Worm (Caenorhabditis elegans) whole organism, midembryonic: ENCODE measurements around the gene tsp-4.

Source experiments
- T22C8.4 ChIP-seq: fragments of 200-800 bp; sonication (Bioruptor generic); IDR thresholded peaks from 2 replicates; pipeline ENCODE4 v1.3.6; 2022; ENCODE audit warnings: missing genetic modification characterization, missing compliant biosample characterization
- cog-1 ChIP-seq: sonication (generic microtip); optimal IDR thresholded peaks from 2 replicates; lab custom pipeline; 2016; ENCODE audit warnings: missing genetic modification characterization, missing compliant biosample characterization
- flt-1 ChIP-seq: fragments of 200-800 bp; sonication (Bioruptor generic); IDR thresholded peaks from 2 replicates; pipeline ENCODE4 v1.3.6; 2022; ENCODE audit warnings: missing genetic modification characterization, missing compliant biosample characterization
- klf-2 ChIP-seq: fragments of 200-800 bp; sonication (Bioruptor generic); conservative IDR thresholded peaks from 2 replicates; pipeline ENCODE4 v1.3.6; 2022; ENCODE audit warnings: missing genetic modification reagents, missing genetic modification characterization, missing compliant biosample characterization
- med-1 ChIP-seq: sonication (generic microtip); optimal IDR thresholded peaks from 2 replicates; lab custom pipeline; 2017; ENCODE audit warnings: missing genetic modification characterization, mild to moderate bottlenecking, missing compliant biosample characterization, antibody characterized with exemption, missing genetic modification reagents; ENCODE audit not compliant: insufficient read depth
- ref-1 ChIP-seq: fragments of 200-800 bp; sonication (Bioruptor generic); conservative IDR thresholded peaks from 2 replicates; pipeline ENCODE4 v1.3.6; 2022; ENCODE audit warnings: missing genetic modification reagents, missing genetic modification characterization, missing compliant biosample characterization
- tab-1 ChIP-seq: fragments of 200-800 bp; sonication (Bioruptor generic); IDR thresholded peaks from 2 replicates; pipeline ENCODE4 v1.3.6; 2022; ENCODE audit warnings: missing genetic modification characterization, missing compliant biosample characterization
- ztf-23 ChIP-seq: fragments of 200-800 bp; sonication (Bioruptor generic); IDR thresholded peaks from 2 replicates; pipeline ENCODE4 v1.3.6; 2022; ENCODE audit warnings: missing genetic modification reagents, missing genetic modification characterization, missing compliant biosample characterization
- ztf-29 ChIP-seq: fragments of 200-800 bp; sonication (Bioruptor generic); IDR thresholded peaks from 2 replicates; pipeline ENCODE4 v1.3.6; 2022; ENCODE audit warnings: missing genetic modification reagents, missing genetic modification characterization, missing compliant biosample characterization

tsp-4 gene

DNA sequence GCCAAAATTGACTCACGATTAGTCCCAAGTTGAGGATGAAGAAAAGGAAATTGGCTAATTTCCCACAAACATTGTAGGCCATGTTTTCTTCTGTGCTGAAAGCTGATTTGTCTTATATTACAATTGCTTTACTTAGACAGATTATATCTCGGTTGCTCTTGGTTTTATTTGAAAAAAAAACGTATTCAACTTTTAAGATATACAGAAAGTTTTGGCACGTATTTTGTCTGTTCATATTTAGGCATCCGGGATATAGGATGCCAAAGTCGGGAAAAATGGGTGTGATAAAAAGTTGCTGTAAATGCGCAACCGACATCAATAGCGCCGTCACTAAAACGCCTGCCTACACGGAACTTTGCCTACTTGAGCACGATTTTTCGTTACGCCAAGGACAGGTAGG lies at the start of gene tsp-4:
Gene tsp-4 (minus strand): TSS at position 101 of the 400 bp plus-strand sequence.
- no peak for TF ChIP-seq med-1
- TF ChIP-seq cog-1 (tag; lab: Kevin White, UChicago): no peak

DNA sequence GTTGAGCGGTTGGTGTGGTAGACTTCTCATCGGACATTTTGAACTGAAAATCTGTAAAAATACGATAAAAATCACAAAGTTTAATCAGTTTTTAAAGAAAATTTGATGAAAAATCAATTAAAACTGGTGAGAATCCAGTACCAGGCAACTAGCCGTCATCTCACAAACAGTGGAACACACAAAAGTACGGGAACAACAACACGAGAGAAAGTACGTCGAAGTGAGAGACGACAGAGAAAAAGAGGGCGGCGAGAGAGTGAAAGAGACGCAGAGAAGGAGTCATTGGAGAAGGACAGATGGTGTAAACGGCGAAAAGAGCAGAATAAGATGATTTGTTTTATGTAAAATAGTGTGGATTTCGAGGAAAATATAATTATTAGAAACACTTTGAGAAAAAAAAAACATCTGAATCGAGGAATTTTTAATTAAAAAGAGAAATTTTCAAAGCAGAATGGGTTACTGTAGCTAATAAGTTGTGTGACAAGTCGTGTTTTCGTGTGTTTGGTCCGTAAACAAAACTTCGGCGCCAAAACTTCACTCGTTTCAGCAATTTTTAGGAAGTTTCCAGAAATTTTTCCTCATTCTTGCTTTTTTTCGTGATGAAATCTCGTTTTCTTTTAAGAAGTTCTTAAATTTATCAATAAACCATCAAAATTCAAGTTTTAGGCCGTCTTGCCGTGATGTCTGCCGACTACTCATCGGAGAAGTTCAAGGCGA lies 47.3 kb upstream of the tsp-4 start, which contains the start of the genes hsb-1 and let-99:
Gene hsb-1 (minus strand): TSS at position 51 of the 717 bp plus-strand sequence.
Gene let-99 (plus strand): TSS at position 667 of the 717 bp plus-strand sequence.
- no peak for TF ChIP-seq T22C8.4 (GFP tag; lab: Robert Waterston, UW)
- no peak for TF ChIP-seq ztf-23
- no peak for TF ChIP-seq cog-1 (tag; lab: Kevin White, UChicago)
- TF ChIP-seq ztf-29 (GFP tag; lab: Robert Waterston, UW): no peak
- no peak for TF ChIP-seq flt-1 (GFP tag; lab: Robert Waterston, UW)
- TF ChIP-seq klf-2 (GFP tag; lab: Robert Waterston, UW): no peak
- TF ChIP-seq ref-1: no peak
- no peak for TF ChIP-seq med-1
- TF ChIP-seq tab-1 (GFP tag; lab: Robert Waterston, UW): no peak

DNA sequence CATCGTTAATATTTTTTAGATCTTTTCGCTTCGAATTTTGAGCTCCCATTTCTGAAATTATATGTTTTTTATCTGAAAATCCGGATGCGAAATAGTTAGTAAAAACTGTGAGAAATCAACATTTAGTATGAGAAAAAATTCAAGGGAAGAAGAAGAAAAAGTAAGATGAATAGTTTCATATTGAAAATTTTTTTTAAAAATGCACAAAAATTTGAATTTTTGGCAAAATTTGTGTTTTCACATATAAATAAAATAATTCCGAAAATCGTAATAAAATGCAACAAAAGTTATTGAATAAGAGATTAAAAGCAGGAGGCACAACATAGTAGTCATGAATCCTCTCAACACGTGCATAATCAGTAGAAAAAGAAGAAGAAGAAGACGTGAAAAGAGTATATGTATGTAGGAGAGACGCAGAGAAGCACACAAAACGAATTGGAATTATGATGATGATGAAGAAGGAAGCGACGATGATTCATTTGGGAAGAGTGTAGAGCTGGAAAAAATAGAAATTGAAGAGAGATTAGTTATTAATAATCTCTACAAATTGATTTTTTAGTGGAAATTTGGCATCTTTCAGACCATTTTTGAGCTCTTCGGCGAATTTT lies 46.0 kb upstream of the tsp-4 start, which contains the start of gene eak-7:
Gene eak-7 (minus strand): TSS at position 51 of the 608 bp plus-strand sequence.
- no peak for TF ChIP-seq cog-1 (tag; lab: Kevin White, UChicago)
- TF ChIP-seq flt-1 (GFP tag; lab: Robert Waterston, UW): no peak
- TF ChIP-seq klf-2 (GFP tag; lab: Robert Waterston, UW): no peak
- TF ChIP-seq ztf-29 (GFP tag; lab: Robert Waterston, UW): no peak
- TF ChIP-seq med-1: no peak
- no peak for TF ChIP-seq tab-1 (GFP tag; lab: Robert Waterston, UW)
- no peak for TF ChIP-seq ref-1
- no peak for TF ChIP-seq ztf-23
- no peak for TF ChIP-seq T22C8.4 (GFP tag; lab: Robert Waterston, UW)

DNA sequence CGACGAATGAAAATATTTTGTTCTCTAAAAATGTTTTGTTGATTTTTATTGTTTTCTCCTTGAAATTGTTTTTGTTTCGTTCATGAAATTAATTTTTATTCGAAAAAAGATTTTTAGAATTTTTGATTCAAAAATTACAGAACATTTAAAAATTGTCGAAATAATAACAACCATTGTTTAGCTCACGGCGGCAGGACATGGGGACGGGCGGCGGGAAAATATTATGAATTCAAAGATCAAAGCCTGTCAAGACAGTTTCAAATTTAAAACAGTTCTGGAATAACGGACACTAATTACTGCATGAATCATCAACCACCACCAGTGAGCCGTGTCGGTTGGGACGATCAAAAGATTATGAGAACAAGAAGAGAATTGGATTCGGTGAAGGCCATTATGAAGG lies 40.5 kb upstream of the tsp-4 start, which contains the start of gene snb-7:
Gene snb-7 (plus strand): TSS at position 301 of the 400 bp plus-strand sequence.
- TF ChIP-seq klf-2 (GFP tag; lab: Robert Waterston, UW) (no peak), cog-1 (tag; lab: Kevin White, UChicago) (no peak), ref-1 (no peak), T22C8.4 (GFP tag; lab: Robert Waterston, UW) (no peak), tab-1 (GFP tag; lab: Robert Waterston, UW) (no peak), med-1 (no peak)

DNA sequence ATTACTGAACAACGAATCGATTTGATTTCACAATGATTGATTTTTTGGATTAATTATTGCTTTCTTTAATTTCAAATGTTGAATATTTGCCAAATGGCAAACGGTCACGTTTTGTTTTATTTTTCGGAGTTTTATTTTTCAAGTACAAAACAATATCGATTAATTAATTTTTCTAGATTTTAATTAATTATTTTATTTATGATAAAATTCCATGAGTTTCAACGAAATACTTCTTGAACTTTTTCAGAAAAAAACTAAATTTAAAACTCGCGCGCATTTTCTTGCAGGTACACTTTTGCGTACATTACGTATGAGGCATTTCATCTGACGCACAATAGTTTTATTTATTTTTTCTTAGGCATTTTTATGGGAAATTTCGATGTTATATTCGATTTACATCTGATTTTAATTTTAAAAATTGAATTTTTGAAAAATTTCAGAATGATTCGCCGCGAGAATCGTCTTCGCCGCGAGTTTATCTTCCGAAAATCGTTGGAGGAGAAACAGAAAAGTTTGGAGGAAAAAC lies 38.9 kb upstream of the tsp-4 start, which contains the start of the genes ZK795.2 and ZK795.3:
Gene ZK795.2 (minus strand): TSS at position 51 of the 526 bp plus-strand sequence.
Gene ZK795.3 (plus strand): TSS at position 441 of the 526 bp plus-strand sequence.
- no peak for TF ChIP-seq med-1
- no peak for TF ChIP-seq ref-1
- TF ChIP-seq ztf-29 (GFP tag; lab: Robert Waterston, UW): no peak
- TF ChIP-seq ztf-23: no peak
- no peak for TF ChIP-seq tab-1 (GFP tag; lab: Robert Waterston, UW)

DNA sequence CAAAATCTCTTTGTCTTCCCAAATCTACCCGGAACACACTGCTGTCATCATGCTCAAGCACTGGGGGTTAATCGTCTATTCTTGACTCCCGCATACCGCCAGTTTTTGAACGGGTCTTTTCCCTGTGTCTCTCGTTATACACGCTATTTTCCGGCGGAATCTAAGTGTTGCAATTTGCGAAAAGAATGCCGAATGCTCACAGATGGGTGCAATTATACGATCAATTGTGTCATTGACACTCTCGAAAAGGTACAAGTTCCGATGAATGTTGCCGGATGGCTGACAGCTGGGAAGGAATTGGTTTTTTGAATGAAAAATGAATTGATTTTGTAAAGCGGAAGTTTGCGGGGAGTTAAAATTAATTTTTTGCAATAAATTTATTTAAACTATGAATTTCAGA lies 31.9 kb upstream of the tsp-4 start:
- TF ChIP-seq ztf-29 (GFP tag; lab: Robert Waterston, UW) (no peak), ztf-23 (no peak), flt-1 (GFP tag; lab: Robert Waterston, UW) (no peak), tab-1 (GFP tag; lab: Robert Waterston, UW) (no peak), med-1 (no peak), ref-1 (no peak), klf-2 (GFP tag; lab: Robert Waterston, UW) (no peak), T22C8.4 (GFP tag; lab: Robert Waterston, UW) (no peak), cog-1 (tag; lab: Kevin White, UChicago) (no peak)

DNA sequence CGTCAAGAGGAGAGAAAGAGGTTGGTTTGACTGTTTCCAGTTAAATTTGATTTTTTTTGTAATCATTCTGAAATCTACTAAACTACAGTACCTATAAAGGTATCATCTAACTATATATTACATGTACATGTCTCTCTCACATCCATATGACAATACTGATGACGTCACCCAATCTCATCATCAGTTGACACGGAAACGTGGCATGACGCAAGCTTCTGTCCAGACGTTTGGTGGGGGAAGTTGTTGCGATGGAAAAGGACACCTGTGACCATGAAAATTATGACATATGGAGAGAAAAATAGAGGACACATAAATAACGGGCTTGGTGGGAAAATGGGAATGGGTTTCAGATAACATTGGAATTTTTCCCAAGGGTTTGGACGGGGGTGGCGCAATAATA lies 29.0 kb upstream of the tsp-4 start:
- TF ChIP-seq ztf-29 (GFP tag; lab: Robert Waterston, UW) (no peak), klf-2 (GFP tag; lab: Robert Waterston, UW) (no peak), cog-1 (tag; lab: Kevin White, UChicago) (no peak), flt-1 (GFP tag; lab: Robert Waterston, UW) (no peak), tab-1 (GFP tag; lab: Robert Waterston, UW) (no peak), ref-1 (no peak), ztf-23 (no peak), med-1 (no peak), T22C8.4 (GFP tag; lab: Robert Waterston, UW) (no peak)

DNA sequence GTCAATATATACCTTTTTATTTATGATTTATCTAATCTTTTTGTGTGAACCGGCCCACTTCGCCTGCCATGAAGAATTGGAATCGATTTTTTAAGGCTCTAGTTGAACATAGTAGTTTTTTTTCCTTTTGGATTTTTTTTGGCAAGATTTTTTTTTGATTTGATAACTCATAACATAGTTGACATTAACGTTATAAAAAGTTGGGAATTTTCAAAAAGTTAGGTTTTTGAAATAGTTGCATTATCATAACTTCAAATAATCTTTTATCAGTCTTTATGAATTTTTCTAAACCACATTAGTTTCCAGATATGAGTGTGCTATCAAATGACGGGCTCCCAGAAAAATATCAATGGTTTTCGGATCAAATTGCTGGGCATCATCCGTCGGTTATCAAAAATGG lies 27.8 kb upstream of the tsp-4 start, which contains the start of gene ipmk-1:
Gene ipmk-1 (plus strand): TSS at position 301 of the 400 bp plus-strand sequence.
- TF ChIP-seq T22C8.4 (GFP tag; lab: Robert Waterston, UW) (no peak), cog-1 (tag; lab: Kevin White, UChicago) (no peak), ztf-29 (GFP tag; lab: Robert Waterston, UW) (no peak), klf-2 (GFP tag; lab: Robert Waterston, UW) (no peak), tab-1 (GFP tag; lab: Robert Waterston, UW) (no peak), ztf-23 (no peak), med-1 (no peak), flt-1 (GFP tag; lab: Robert Waterston, UW) (no peak), ref-1 (no peak)

DNA sequence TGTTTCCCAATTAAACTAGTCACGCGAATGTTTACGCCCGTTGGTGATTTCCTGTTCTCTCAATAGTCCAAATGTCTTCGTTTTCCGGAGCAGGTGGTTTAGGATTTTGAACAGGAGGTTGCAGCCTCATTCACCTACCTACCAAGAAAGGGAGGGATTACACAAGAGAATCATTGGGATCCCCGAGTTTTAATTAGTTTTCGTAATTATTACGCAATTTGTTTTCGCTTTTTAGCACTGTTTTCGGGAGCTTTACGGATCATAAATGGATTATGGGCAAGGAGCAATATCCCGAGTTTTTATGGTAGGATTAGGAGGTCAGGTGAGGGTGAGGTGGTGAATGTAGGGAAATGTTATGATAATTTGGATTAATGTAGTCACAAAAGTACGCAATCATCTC lies 25.9 kb upstream of the tsp-4 start:
- no peak for TF ChIP-seq cog-1 (tag; lab: Kevin White, UChicago)
- no peak for TF ChIP-seq T22C8.4 (GFP tag; lab: Robert Waterston, UW)
- TF ChIP-seq ztf-23: no peak
- no peak for TF ChIP-seq med-1
- TF ChIP-seq ref-1: no peak
- no peak for TF ChIP-seq tab-1 (GFP tag; lab: Robert Waterston, UW)
- no peak for TF ChIP-seq ztf-29 (GFP tag; lab: Robert Waterston, UW)
- TF ChIP-seq flt-1 (GFP tag; lab: Robert Waterston, UW): no peak
- no peak for TF ChIP-seq klf-2 (GFP tag; lab: Robert Waterston, UW)
